Fruit fly (Drosophila melanogaster) whole organism, embryonic: Measurements from ENCODE around the gene Ir31a.

ENCODE experiments used
- CG10209 ChIP-seq: fragments of 200-800 bp; sonication (Bioruptor generic); optimal IDR thresholded peaks from 3 replicates; lab custom pipeline; 2017; ENCODE audit warnings: missing biosample characterization, mild to moderate bottlenecking, missing genetic modification characterization, missing genetic modification reagents
- CG11247 ChIP-seq: fragments of 200-800 bp; sonication (Bioruptor generic); IDR thresholded peaks from 2 replicates; pipeline ENCODE4 v1.3.6; 2022; ENCODE audit warnings: missing biosample characterization, missing genetic modification characterization
- CG11398 ChIP-seq: fragments of 200-800 bp; sonication (Bioruptor generic); optimal IDR thresholded peaks from 2 replicates; lab custom pipeline; 2016; ENCODE audit warnings: missing biosample characterization, missing genetic modification characterization
- CG12219 ChIP-seq: fragments of 200-800 bp; sonication (Bioruptor generic); optimal IDR thresholded peaks from 3 replicates; lab custom pipeline; 2018; ENCODE audit warnings: missing biosample characterization, mild to moderate bottlenecking, missing genetic modification characterization
- CG12744 ChIP-seq: fragments of 200-800 bp; sonication (Bioruptor generic); optimal IDR thresholded peaks from 2 replicates; lab custom pipeline; 2016; ENCODE audit warnings: missing biosample characterization, missing genetic modification characterization
- CG15073 ChIP-seq: fragments of 200-800 bp; sonication (Bioruptor generic); optimal IDR thresholded peaks from 2 replicates; lab custom pipeline; 2016; ENCODE audit warnings: missing biosample characterization, missing genetic modification characterization
- CG16813 ChIP-seq: fragments of 200-800 bp; sonication (Bioruptor generic); IDR thresholded peaks from 3 replicates; pipeline ENCODE4 v1.3.6; 2022; ENCODE audit warnings: missing biosample characterization, missing genetic modification characterization; ENCODE audit not compliant: partially characterized antibody
- CG30020 ChIP-seq: fragments of 200-800 bp; optimal IDR thresholded peaks from 2 replicates; lab custom pipeline; 2019; ENCODE audit warnings: missing biosample characterization, mild to moderate bottlenecking, missing genetic modification characterization, moderate library complexity
- CG3838 ChIP-seq: fragments of 200-800 bp; sonication (Bioruptor generic); optimal IDR thresholded peaks from 3 replicates; lab custom pipeline; 2016; ENCODE audit warnings: missing biosample characterization, missing genetic modification characterization
- CG6175 ChIP-seq: fragments of 200-800 bp; sonication (Bioruptor generic); IDR thresholded peaks from 3 replicates; pipeline ENCODE4 v1.3.6; 2022; ENCODE audit warnings: missing biosample characterization, missing genetic modification characterization
- CG6254 ChIP-seq: fragments of 200-800 bp; sonication (Bioruptor generic); optimal IDR thresholded peaks from 3 replicates; lab custom pipeline; 2017; ENCODE audit warnings: mild to moderate bottlenecking, missing biosample characterization, missing genetic modification reagents, missing genetic modification characterization
- CHES-1-like ChIP-seq: fragments of 200-800 bp; sonication (Bioruptor generic); optimal IDR thresholded peaks from 2 replicates; lab custom pipeline; 2016; ENCODE audit warnings: missing biosample characterization, missing genetic modification characterization
- Doc3 ChIP-seq: fragments of 200-800 bp; sonication (Bioruptor generic); IDR thresholded peaks from 3 replicates; pipeline ENCODE4 v1.3.6; 2022; ENCODE audit warnings: missing biosample characterization, missing genetic modification characterization; ENCODE audit not compliant: partially characterized antibody
- Dref ChIP-seq: fragments of 200-800 bp; sonication (Bioruptor generic); IDR thresholded peaks from 2 replicates; pipeline ENCODE4 v1.3.6; 2022; ENCODE audit warnings: missing biosample characterization, missing genetic modification characterization
- Elba2 ChIP-seq: fragments of 200-800 bp; sonication (Bioruptor generic); optimal IDR thresholded peaks from 3 replicates; lab custom pipeline; 2016; ENCODE audit warnings: missing biosample characterization, missing genetic modification characterization
- Ets65A ChIP-seq: fragments of 200-800 bp; sonication (Bioruptor generic); peaks from one replicate; lab custom pipeline; 2016; ENCODE audit warnings: missing biosample characterization, missing genetic modification characterization
- Gug ChIP-seq: fragments of 200-800 bp; sonication (Bioruptor generic); IDR thresholded peaks from 4 replicates; pipeline ENCODE4 v1.3.6; 2022; ENCODE audit warnings: missing biosample characterization, missing genetic modification characterization
- Hmx ChIP-seq: fragments of 200-800 bp; sonication (Bioruptor generic); optimal IDR thresholded peaks from 2 replicates; lab custom pipeline; 2016; ENCODE audit warnings: missing biosample characterization, missing genetic modification characterization
- Hsf ChIP-seq: fragments of 200-800 bp; sonication (Bioruptor generic); optimal IDR thresholded peaks from 3 replicates; lab custom pipeline; 2016; ENCODE audit warnings: missing biosample characterization, missing genetic modification characterization
- MESR4 ChIP-seq: fragments of 200-800 bp; sonication (Bioruptor generic); optimal IDR thresholded peaks from 2 replicates; lab custom pipeline; 2018; ENCODE audit warnings: missing biosample characterization, mild to moderate bottlenecking, missing genetic modification characterization, moderate library complexity
- Med ChIP-seq: fragments of 200-800 bp; sonication (Bioruptor generic); peaks from one replicate; lab custom pipeline; 2016; ENCODE audit warnings: missing biosample characterization, missing genetic modification characterization, mild to moderate bottlenecking, inconsistent platforms, moderate library complexity
- Mrtf ChIP-seq: fragments of 200-800 bp; sonication (Bioruptor generic); IDR thresholded peaks from 3 replicates; pipeline ENCODE4 v1.3.6; 2022; ENCODE audit warnings: missing biosample characterization, missing genetic modification characterization
- Taf1 ChIP-seq: fragments of 200-800 bp; sonication (Bioruptor generic); IDR thresholded peaks from 2 replicates; pipeline ENCODE4 v1.3.6; 2022; ENCODE audit warnings: missing biosample characterization, missing genetic modification characterization
- ash1 ChIP-seq: fragments of 200-800 bp; sonication (Bioruptor generic); optimal IDR thresholded peaks from 2 replicates; lab custom pipeline; 2018; ENCODE audit warnings: missing biosample characterization, mild to moderate bottlenecking, missing genetic modification characterization
- az2 ChIP-seq: fragments of 200-800 bp; sonication (Bioruptor generic); optimal IDR thresholded peaks from 3 replicates; lab custom pipeline; 2016; ENCODE audit warnings: missing biosample characterization, missing genetic modification characterization
- bowl ChIP-seq: fragments of 200-800 bp; sonication (Bioruptor generic); IDR thresholded peaks from 2 replicates; pipeline ENCODE4 v1.3.6; 2022; ENCODE audit warnings: missing biosample characterization, missing genetic modification characterization
- dan ChIP-seq: fragments of 200-800 bp; sonication (Bioruptor generic); IDR thresholded peaks from 2 replicates; pipeline ENCODE4 v1.3.6; 2022; ENCODE audit warnings: missing biosample characterization, missing genetic modification characterization
- dati ChIP-seq: fragments of 200-800 bp; sonication (Bioruptor generic); IDR thresholded peaks from 2 replicates; pipeline ENCODE4 v1.3.6; 2022; ENCODE audit warnings: missing biosample characterization, missing genetic modification characterization
- fd96Cb ChIP-seq: fragments of 200-800 bp; sonication (Bioruptor generic); optimal IDR thresholded peaks from 2 replicates; lab custom pipeline; 2018; ENCODE audit warnings: missing biosample characterization, mild to moderate bottlenecking, missing genetic modification characterization, moderate library complexity
- gcm ChIP-seq: fragments of 200-800 bp; sonication (Bioruptor generic); optimal IDR thresholded peaks from 2 replicates; lab custom pipeline; 2019; ENCODE audit warnings: missing biosample characterization, mild to moderate bottlenecking, missing genetic modification characterization, moderate library complexity
- gsb-n ChIP-seq: fragments of 200-800 bp; sonication (Bioruptor generic); optimal IDR thresholded peaks from 3 replicates; lab custom pipeline; 2018; ENCODE audit warnings: missing biosample characterization, mild to moderate bottlenecking, missing genetic modification characterization
- klu ChIP-seq: fragments of 200-800 bp; sonication (Bioruptor generic); IDR thresholded peaks from 2 replicates; pipeline ENCODE4 v1.3.6; 2022; ENCODE audit warnings: missing biosample characterization, missing genetic modification characterization
- knrl ChIP-seq: fragments of 200-800 bp; sonication (Bioruptor generic); IDR thresholded peaks from 3 replicates; pipeline ENCODE4 v1.3.6; 2022; ENCODE audit warnings: missing biosample characterization, missing genetic modification characterization; ENCODE audit not compliant: partially characterized antibody
- nau ChIP-seq: fragments of 200-800 bp; sonication (Bioruptor generic); optimal IDR thresholded peaks from 3 replicates; lab custom pipeline; 2017; ENCODE audit warnings: missing biosample characterization, mild to moderate bottlenecking, missing genetic modification characterization, missing genetic modification reagents
- nerfin-2 ChIP-seq: fragments of 200-800 bp; sonication (Bioruptor generic); IDR thresholded peaks from 2 replicates; pipeline ENCODE4 v1.3.6; 2022; ENCODE audit warnings: missing biosample characterization, missing genetic modification characterization; ENCODE audit not compliant: partially characterized antibody
- org-1 ChIP-seq: fragments of 200-800 bp; sonication (Bioruptor generic); optimal IDR thresholded peaks from 2 replicates; lab custom pipeline; 2017; ENCODE audit warnings: missing biosample characterization, missing genetic modification characterization
- pan ChIP-seq, 4 experiments: fragments of >200 bp in 3 of 4; fragments of 200-800 bp in 1 of 4; sonication (Bioruptor generic) in 1 of 4; optimal IDR thresholded peaks in 3 of 4; IDR thresholded peaks in 1 of 4; 2 replicates each; pipeline versions ENCODE4 v1.3.6 to Lab custom; 2017 to 2022; ENCODE audit warnings: missing biosample characterization in 2 of 4, missing genetic modification characterization in 2 of 4, mixed read lengths in 1 of 4
- pb ChIP-seq: fragments of 200-800 bp; sonication (Bioruptor generic); optimal IDR thresholded peaks from 3 replicates; lab custom pipeline; 2016; ENCODE audit warnings: missing biosample characterization, missing genetic modification characterization
- scrt ChIP-seq: fragments of 200-800 bp; sonication (Bioruptor generic); optimal IDR thresholded peaks from 2 replicates; lab custom pipeline; 2018; ENCODE audit warnings: missing biosample characterization, mild to moderate bottlenecking, missing genetic modification characterization, moderate library complexity
- sim ChIP-seq: fragments of 200-800 bp; sonication (Bioruptor generic); IDR thresholded peaks from 2 replicates; pipeline ENCODE4 v1.3.6; 2022; ENCODE audit warnings: missing biosample characterization, missing genetic modification characterization
- slou ChIP-seq: fragments of 200-800 bp; sonication (Bioruptor generic); optimal IDR thresholded peaks from 3 replicates; lab custom pipeline; 2016; ENCODE audit warnings: missing biosample characterization, missing genetic modification characterization
- sug ChIP-seq: fragments of 200-800 bp; optimal IDR thresholded peaks from 2 replicates; lab custom pipeline; 2019; ENCODE audit warnings: missing biosample characterization, mild to moderate bottlenecking, missing genetic modification characterization, moderate library complexity
- tap ChIP-seq: fragments of 200-800 bp; optimal IDR thresholded peaks from 3 replicates; lab custom pipeline; 2019; ENCODE audit warnings: missing biosample characterization, mild to moderate bottlenecking, missing genetic modification characterization, moderate library complexity
- tio ChIP-seq: fragments of 200-800 bp; sonication (Bioruptor generic); optimal IDR thresholded peaks from 2 replicates; lab custom pipeline; 2017; ENCODE audit warnings: missing biosample characterization, missing genetic modification characterization, inconsistent platforms
- trem ChIP-seq: fragments of 200-800 bp; optimal IDR thresholded peaks from 3 replicates; lab custom pipeline; 2019; ENCODE audit warnings: missing biosample characterization, mild to moderate bottlenecking, missing genetic modification characterization, moderate library complexity
- unc-4 ChIP-seq: fragments of 200-800 bp; sonication (Bioruptor generic); IDR thresholded peaks from 2 replicates; pipeline ENCODE4 v1.3.6; 2022; ENCODE audit warnings: missing biosample characterization, missing genetic modification characterization; ENCODE audit not compliant: partially characterized antibody
- vnd ChIP-seq: fragments of 200-800 bp; sonication (Bioruptor generic); IDR thresholded peaks from 3 replicates; pipeline ENCODE4 v1.3.6; 2022; ENCODE audit warnings: missing biosample characterization, missing genetic modification characterization; ENCODE audit not compliant: partially characterized antibody
- wdn ChIP-seq: fragments of 200-800 bp; sonication (Bioruptor generic); IDR thresholded peaks from 2 replicates; pipeline ENCODE4 v1.3.6; 2022; ENCODE audit warnings: missing biosample characterization, missing genetic modification characterization
- zen2 ChIP-seq: fragments of 200-800 bp; sonication (Bioruptor generic); IDR thresholded peaks from 3 replicates; pipeline ENCODE4 v1.3.6; 2022; ENCODE audit warnings: missing biosample characterization, missing genetic modification characterization; ENCODE audit not compliant: partially characterized antibody

The Ir31a gene

DNA sequence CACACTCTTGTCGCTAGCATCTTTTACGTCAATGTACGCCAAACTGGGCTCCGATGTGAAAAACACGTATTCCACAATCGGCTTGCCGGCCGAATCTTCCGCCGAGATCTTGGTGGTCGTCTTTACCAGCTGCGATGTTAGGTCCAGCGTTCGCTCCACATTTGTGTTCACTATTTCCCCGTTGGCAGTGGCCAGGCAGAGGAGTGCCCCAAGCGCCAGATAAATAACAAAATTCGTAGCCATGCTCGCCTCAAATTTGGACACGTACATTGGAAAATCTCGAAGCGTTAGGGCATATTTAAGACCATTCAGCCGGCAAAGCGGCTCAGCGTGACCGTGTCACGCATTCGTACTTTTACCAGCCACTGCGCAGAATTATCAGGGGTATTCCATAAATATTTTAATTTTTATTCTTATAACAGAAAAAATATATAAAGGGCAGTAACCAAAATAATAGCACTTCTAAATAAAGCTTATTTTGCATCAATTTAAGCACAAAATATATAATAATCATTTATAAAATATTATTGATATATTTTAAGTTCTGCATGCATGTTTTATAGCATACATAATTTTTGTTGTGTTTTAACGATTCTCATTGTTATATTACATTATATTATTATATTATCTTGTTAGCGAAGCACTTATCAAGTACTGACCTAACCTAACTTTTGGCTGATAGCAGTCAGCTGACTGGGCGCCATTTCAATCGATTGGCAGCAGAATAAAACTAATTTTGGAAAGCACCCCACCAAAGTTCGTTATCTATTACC, 29.7 kb upstream of the Ir31a start, which contains the start of the genes CG33303 and dpr19 (continued):
- TF ChIP-seq klu (GFP tag; lab: Robert Waterston, UW) (no peak), CG15073 (no peak), Hsf (no peak), CHES-1-like (no peak), Mrtf (GFP tag; lab: Robert Waterston, UW) (no peak), sug (tag; lab: Kevin White, UChicago) (peak; percentile 79), dati (GFP tag; lab: Robert Waterston, UW) (no peak), CG10209 (GFP tag; lab: Kevin White, UChicago) (peak; percentile 66), Hmx (GFP tag; lab: Kevin White, UChicago) (no peak), wdn (GFP tag; lab: Robert Waterston, UW) (no peak), Ets65A (GFP tag; lab: Kevin White, UChicago) (no peak), Doc3 (no peak), Elba2 (GFP tag; lab: Kevin White, UChicago) (no peak), tap (peak; percentile 76), MESR4 (GFP tag; lab: Kevin White, UChicago) (peak; percentile 89), Dref (GFP tag; lab: Robert Waterston, UW) (no peak), CG6254 (peak; percentile 38), scrt (GFP tag; lab: Kevin White, UChicago) (peak; percentile 59), CG11398 (GFP tag; lab: Kevin White, UChicago) (no peak), CG3838 (GFP tag; lab: Kevin White, UChicago) (no peak), slou (GFP tag; lab: Kevin White, UChicago) (peak; percentile 20), pan (optimal IDR thresholded peaks at IDR 0.05; lab: Kevin White, UChicago) (no peak), pan (GFP tag; optimal IDR thresholded peaks at IDR 0.05 in 1 of 2, IDR thresholded peaks at IDR 0.05 in 1 of 2) (peak in 1 of 2 experiments; percentile 64), gcm (GFP tag; lab: Kevin White, UChicago) (peak; percentile 83), Med (peak; percentile 68), sim (GFP tag; lab: Robert Waterston, UW) (0 out of 2 replicates have a peak, but pooled peaks have one; percentile 45), tio (no peak), trem (peak; percentile 89), CG12744 (GFP tag; lab: Kevin White, UChicago) (no peak), nau (GFP tag; lab: Kevin White, UChicago) (no peak), dan (GFP tag; lab: Robert Waterston, UW) (no peak), CG12219 (no peak), unc-4 (GFP tag; lab: Robert Waterston, UW) (no peak), Taf1 (GFP tag; lab: Robert Waterston, UW) (peak; percentile 20; the same call in 1 of the 2 replicates), CG6175 (GFP tag; lab: Robert Waterston, UW) (no peak), Gug (no peak), bowl (GFP tag; lab: Robert Waterston, UW) (no peak), zen2 (GFP tag; lab: Robert Waterston, UW) (no peak), gsb-n (peak; percentile 82), knrl (GFP tag; lab: Robert Waterston, UW) (no peak), CG30020 (peak; percentile 91), pb (GFP tag; lab: Kevin White, UChicago) (no peak), fd96Cb (tag; lab: Kevin White, UChicago) (peak; percentile 66), az2 (GFP tag; lab: Kevin White, UChicago) (peak; percentile 54), org-1 (no peak), nerfin-2 (GFP tag; lab: Robert Waterston, UW) (no peak), CG16813 (GFP tag; lab: Robert Waterston, UW) (no peak), ash1 (GFP tag; lab: Kevin White, UChicago) (no peak), vnd (GFP tag; lab: Robert Waterston, UW) (no peak), CG11247 (GFP tag; lab: Robert Waterston, UW) (0 out of 2 replicates have a peak, but pooled peaks have one; percentile 29)
